Worm (Caenorhabditis elegans): Measurements from ENCODE around the gene T28A8.4.

- TF ChIP-seq ama-1 (optimal IDR thresholded peaks at IDR 0.05) (no peak), ama-1 (GFP tag; optimal IDR thresholded peaks at IDR 0.05) (no peak), unc-62 (GFP tag; optimal IDR thresholded peaks at IDR 0.05) (no peak), Y95B8A.8 (GFP tag; IDR thresholded peaks at IDR 0.05) (no peak), ccch-3 (GFP tag; optimal IDR thresholded peaks at IDR 0.05) (no peak), ets-4 (GFP tag; optimal IDR thresholded peaks at IDR 0.05) (no peak), F10E7.11 (tag; optimal IDR thresholded peaks at IDR 0.05) (no peak), nfya-1 (tag; optimal IDR thresholded peaks at IDR 0.05; ENCODE audit: borderline replicate concordance, insufficient read depth) (no peak)
Measured at ce11 chrIII:13474482-13474881, 29.0 kb upstream of the T28A8.4 start.
